Worm (Caenorhabditis elegans) whole organism, early embryonic: ENCODE measurements around the gene cyp-34A8.

ENCODE experiments used
- F13C5.2 ChIP-seq: sonication (generic microtip); optimal IDR thresholded peaks from 2 replicates; lab custom pipeline; 2017; ENCODE audit warnings: mild to moderate bottlenecking, missing genetic modification characterization, inconsistent platforms, missing compliant biosample characterization
- ama-1 ChIP-seq: fragments of 150-350 bp; optimal IDR thresholded peaks from 2 replicates; lab custom pipeline; 2014
- ceh-13 ChIP-seq: fragments of 200-800 bp; sonication (Bioruptor generic); optimal IDR thresholded peaks from 2 replicates; lab custom pipeline; 2018; ENCODE audit warnings: mild to moderate bottlenecking, missing genetic modification characterization, missing compliant biosample characterization
- ets-7 ChIP-seq: sonication (generic microtip); optimal IDR thresholded peaks from 2 replicates; lab custom pipeline; 2016; ENCODE audit warnings: missing genotype, missing genetic modification characterization, missing compliant biosample characterization
- hnd-1 ChIP-seq: sonication (generic microtip); optimal IDR thresholded peaks from 2 replicates; lab custom pipeline; 2016; ENCODE audit warnings: missing genetic modification characterization, missing compliant biosample characterization
- tbx-11 ChIP-seq: fragments of 200-800 bp; sonication (Bioruptor generic); IDR thresholded peaks from 2 replicates; pipeline ENCODE4 v1.3.6; 2022; ENCODE audit warnings: missing genetic modification characterization, missing compliant biosample characterization
- tra-4 ChIP-seq: sonication (generic microtip); optimal IDR thresholded peaks from 2 replicates; lab custom pipeline; 2017; ENCODE audit warnings: missing genetic modification characterization, missing compliant biosample characterization

- TF ChIP-seq ets-7 (tag; lab: Kevin White, UChicago) (no peak), ama-1 (lab: Kevin White, UChicago) (no peak), F13C5.2 (tag; lab: Kevin White, UChicago) (no peak), hnd-1 (tag; lab: Kevin White, UChicago) (no peak), tra-4 (tag; lab: Kevin White, UChicago) (no peak), ceh-13 (no peak), tbx-11 (GFP tag; lab: Robert Waterston, UW) (no peak)
These were observed 17.9 kb downstream of the cyp-34A8 start, which contains the start of gene dach-1 for ce11 chrV:3949723-3950122.
